Fruit fly (Drosophila melanogaster) whole organism, embryonic: Measurements from ENCODE around the gene CG44000.

Experiments used
- Bteb2 ChIP-seq: fragments of 200-800 bp; sonication (Bioruptor generic); optimal IDR thresholded peaks from 2 replicates; lab custom pipeline; 2016; ENCODE audit warnings: missing biosample characterization, missing genetic modification characterization
- CG10209 ChIP-seq: fragments of 200-800 bp; sonication (Bioruptor generic); optimal IDR thresholded peaks from 3 replicates; lab custom pipeline; 2017; ENCODE audit warnings: missing biosample characterization, mild to moderate bottlenecking, missing genetic modification characterization, missing genetic modification reagents
- CG10431 ChIP-seq: fragments of 200-800 bp; sonication (Bioruptor generic); optimal IDR thresholded peaks from 3 replicates; lab custom pipeline; 2018; ENCODE audit warnings: missing biosample characterization, mild to moderate bottlenecking, missing genetic modification characterization
- CG11085 ChIP-seq: fragments of 200-800 bp; sonication (Bioruptor generic); IDR thresholded peaks from 2 replicates; pipeline ENCODE4 v1.3.6; 2022; ENCODE audit warnings: missing biosample characterization, missing genetic modification characterization
- CG11456 ChIP-seq: fragments of 200-800 bp; sonication (Bioruptor generic); IDR thresholded peaks from 3 replicates; pipeline ENCODE4 v1.3.6; 2022; ENCODE audit warnings: missing biosample characterization, missing genetic modification characterization
- CG11695 ChIP-seq: fragments of 200-800 bp; sonication (Bioruptor generic); IDR thresholded peaks from 3 replicates; pipeline ENCODE4 v1.3.6; 2022; ENCODE audit warnings: missing biosample characterization, missing genetic modification characterization
- CG14710 ChIP-seq: fragments of 200-800 bp; sonication (Bioruptor generic); optimal IDR thresholded peaks from 3 replicates; lab custom pipeline; 2019; ENCODE audit warnings: missing biosample characterization, mild to moderate bottlenecking, missing genetic modification characterization, moderate library complexity
- CG14965 ChIP-seq: fragments of 200-800 bp; sonication (Bioruptor generic); optimal IDR thresholded peaks from 2 replicates; lab custom pipeline; 2016; ENCODE audit warnings: missing biosample characterization, missing genetic modification characterization, borderline replicate concordance
- CG1529 ChIP-seq: fragments of 200-800 bp; sonication (Bioruptor generic); optimal IDR thresholded peaks from 3 replicates; lab custom pipeline; 2018; ENCODE audit warnings: missing biosample characterization, missing genetic modification characterization
- CG1647 ChIP-seq: fragments of 200-800 bp; sonication (Bioruptor generic); optimal IDR thresholded peaks from 3 replicates; lab custom pipeline; 2016; ENCODE audit warnings: missing biosample characterization, missing genetic modification characterization
- CG17385 ChIP-seq: fragments of 200-800 bp; sonication (Bioruptor generic); optimal IDR thresholded peaks from 3 replicates; lab custom pipeline; 2018; ENCODE audit warnings: missing biosample characterization, mild to moderate bottlenecking, missing genetic modification characterization
- CG2129 ChIP-seq: fragments of 200-800 bp; sonication (Bioruptor generic); IDR thresholded peaks from 2 replicates; pipeline ENCODE4 v1.3.6; 2022; ENCODE audit warnings: missing biosample characterization, missing genetic modification characterization; ENCODE audit not compliant: partially characterized antibody
- CG2678 ChIP-seq: fragments of 200-800 bp; sonication (Bioruptor generic); optimal IDR thresholded peaks from 3 replicates; lab custom pipeline; 2019; ENCODE audit warnings: missing biosample characterization, mild to moderate bottlenecking, missing genetic modification characterization, moderate library complexity
- CG34224 ChIP-seq: fragments of 200-800 bp; sonication (Bioruptor generic); IDR thresholded peaks from 3 replicates; pipeline ENCODE4 v1.3.6; 2022; ENCODE audit warnings: missing biosample characterization, missing genetic modification characterization; ENCODE audit not compliant: partially characterized antibody
- CG34376 ChIP-seq: fragments of 200-800 bp; sonication (Bioruptor generic); optimal IDR thresholded peaks from 2 replicates; lab custom pipeline; 2018; ENCODE audit warnings: missing biosample characterization, mild to moderate bottlenecking, missing genetic modification characterization
- CG4328 ChIP-seq: fragments of 200-800 bp; sonication (Bioruptor generic); optimal IDR thresholded peaks from 3 replicates; lab custom pipeline; 2017; ENCODE audit warnings: missing biosample characterization, missing genetic modification reagents, missing genetic modification characterization
- CG4360 ChIP-seq: fragments of 200-800 bp; sonication (Bioruptor generic); IDR thresholded peaks from 2 replicates; pipeline ENCODE4 v1.3.6; 2022; ENCODE audit warnings: missing biosample characterization, missing genetic modification characterization
- CG5245 ChIP-seq: fragments of 200-800 bp; sonication (Bioruptor generic); optimal IDR thresholded peaks from 3 replicates; lab custom pipeline; 2016; ENCODE audit warnings: missing biosample characterization, missing genetic modification characterization
- CG7357 ChIP-seq: fragments of 200-800 bp; sonication (Bioruptor generic); IDR thresholded peaks from 3 replicates; pipeline ENCODE4 v1.3.6; 2022; ENCODE audit warnings: missing biosample characterization, missing genetic modification characterization
- CG9876 ChIP-seq: fragments of 200-800 bp; sonication (Bioruptor generic); optimal IDR thresholded peaks from 2 replicates; lab custom pipeline; 2016; ENCODE audit warnings: missing biosample characterization, missing genetic modification characterization
- Dll ChIP-seq: fragments of 200-800 bp; sonication (Bioruptor generic); IDR thresholded peaks from 4 replicates; pipeline ENCODE4 v1.3.6; 2022; ENCODE audit warnings: missing biosample characterization, missing genetic modification characterization; ENCODE audit not compliant: partially characterized antibody
- Doc3 ChIP-seq: fragments of 200-800 bp; sonication (Bioruptor generic); IDR thresholded peaks from 3 replicates; pipeline ENCODE4 v1.3.6; 2022; ENCODE audit warnings: missing biosample characterization, missing genetic modification characterization; ENCODE audit not compliant: partially characterized antibody
- Fer1 ChIP-seq: fragments of 200-800 bp; sonication (Bioruptor generic); optimal IDR thresholded peaks from 2 replicates; lab custom pipeline; 2017; ENCODE audit warnings: missing biosample characterization, mild to moderate bottlenecking, missing genetic modification characterization
- HLH3B ChIP-seq: fragments of 200-800 bp; sonication (Bioruptor generic); IDR thresholded peaks from 2 replicates; pipeline ENCODE4 v1.3.6; 2022; ENCODE audit warnings: missing biosample characterization, missing genetic modification characterization
- Hr51 ChIP-seq, 2 experiments: fragments of 200-800 bp; sonication (Bioruptor generic); optimal IDR thresholded peaks; 2 replicates in 1 of 2; 3 replicates in 1 of 2; lab custom pipeline; 2016 to 2018; ENCODE audit warnings: missing biosample characterization in 2 of 2, missing genetic modification characterization in 2 of 2, mild to moderate bottlenecking in 1 of 2, moderate library complexity in 1 of 2
- Jarid2 ChIP-seq: fragments of 200-800 bp; sonication (Bioruptor generic); optimal IDR thresholded peaks from 3 replicates; lab custom pipeline; 2017; ENCODE audit warnings: mild to moderate bottlenecking, missing biosample characterization, missing genetic modification reagents, missing genetic modification characterization
- Med ChIP-seq: fragments of 200-800 bp; sonication (Bioruptor generic); peaks from one replicate; lab custom pipeline; 2016; ENCODE audit warnings: missing biosample characterization, missing genetic modification characterization, mild to moderate bottlenecking, inconsistent platforms, moderate library complexity
- Ptx1 ChIP-seq: fragments of 200-800 bp; sonication (Bioruptor generic); IDR thresholded peaks from 2 replicates; pipeline ENCODE4 v1.3.6; 2022; ENCODE audit warnings: missing biosample characterization, missing genetic modification characterization
- Ravus ChIP-seq: fragments of 200-800 bp; sonication (Bioruptor generic); IDR thresholded peaks from 2 replicates; pipeline ENCODE4 v1.3.6; 2022; ENCODE audit warnings: missing biosample characterization, missing genetic modification characterization
- Six4 ChIP-seq: fragments of 200-800 bp; sonication (Bioruptor generic); optimal IDR thresholded peaks from 2 replicates; lab custom pipeline; 2016; ENCODE audit warnings: missing biosample characterization, missing genetic modification characterization
- Stat92E ChIP-seq, 3 experiments: fragments of >200 bp in 2 of 3; fragments of 200-800 bp in 1 of 3; sonication (Bioruptor generic) in 1 of 3; optimal IDR thresholded peaks; 2 replicates each; lab custom pipeline; 2017 to 2019; ENCODE audit warnings: missing biosample characterization in 3 of 3, missing genetic modification characterization in 3 of 3, mild to moderate bottlenecking in 1 of 3, moderate library complexity in 1 of 3
- Xrp1 ChIP-seq: fragments of 200-800 bp; sonication (Bioruptor generic); IDR thresholded peaks from 2 replicates; pipeline ENCODE4 v1.3.6; 2022; ENCODE audit warnings: missing biosample characterization, missing genetic modification characterization
- az2 ChIP-seq: fragments of 200-800 bp; sonication (Bioruptor generic); optimal IDR thresholded peaks from 3 replicates; lab custom pipeline; 2016; ENCODE audit warnings: missing biosample characterization, missing genetic modification characterization
- bigmax ChIP-seq: fragments of 200-800 bp; sonication (Bioruptor generic); optimal IDR thresholded peaks from 2 replicates; lab custom pipeline; 2018; ENCODE audit warnings: missing biosample characterization, mild to moderate bottlenecking, missing genetic modification characterization
- ci ChIP-seq: fragments of 200-800 bp; sonication (Bioruptor generic); IDR thresholded peaks from 3 replicates; pipeline ENCODE4 v1.3.6; 2022; ENCODE audit warnings: missing biosample characterization, missing genetic modification characterization
- crol ChIP-seq: fragments of 200-800 bp; sonication (Bioruptor generic); IDR thresholded peaks from 2 replicates; pipeline ENCODE4 v1.3.6; 2022; ENCODE audit warnings: missing biosample characterization, missing genetic modification characterization
- fd3F ChIP-seq: fragments of 200-800 bp; sonication (Bioruptor generic); optimal IDR thresholded peaks from 2 replicates; lab custom pipeline; 2018; ENCODE audit warnings: missing biosample characterization, mild to moderate bottlenecking, missing genetic modification characterization, moderate library complexity
- fd96Cb ChIP-seq: fragments of 200-800 bp; sonication (Bioruptor generic); optimal IDR thresholded peaks from 2 replicates; lab custom pipeline; 2018; ENCODE audit warnings: missing biosample characterization, mild to moderate bottlenecking, missing genetic modification characterization, moderate library complexity
- kni ChIP-seq: fragments of 200-800 bp; sonication (Bioruptor generic); optimal IDR thresholded peaks from 3 replicates; lab custom pipeline; 2017; ENCODE audit warnings: mild to moderate bottlenecking, missing biosample characterization, missing genetic modification reagents, missing genetic modification characterization
- nau ChIP-seq: fragments of 200-800 bp; sonication (Bioruptor generic); optimal IDR thresholded peaks from 3 replicates; lab custom pipeline; 2017; ENCODE audit warnings: missing biosample characterization, mild to moderate bottlenecking, missing genetic modification characterization, missing genetic modification reagents
- pan ChIP-seq, 4 experiments: fragments of >200 bp in 3 of 4; fragments of 200-800 bp in 1 of 4; sonication (Bioruptor generic) in 1 of 4; optimal IDR thresholded peaks in 3 of 4; IDR thresholded peaks in 1 of 4; 2 replicates each; pipeline versions ENCODE4 v1.3.6 to Lab custom; 2017 to 2022; ENCODE audit warnings: missing biosample characterization in 2 of 4, missing genetic modification characterization in 2 of 4, mixed read lengths in 1 of 4
- peb ChIP-seq: fragments of 200-800 bp; sonication (Bioruptor generic); IDR thresholded peaks from 2 replicates; pipeline ENCODE4 v1.3.6; 2022; ENCODE audit warnings: missing biosample characterization, missing genetic modification characterization
- pho ChIP-seq: fragments of 200-800 bp; sonication (Bioruptor generic); optimal IDR thresholded peaks from 2 replicates; lab custom pipeline; 2016; ENCODE audit warnings: missing biosample characterization, missing genetic modification characterization
- prd ChIP-seq, 3 experiments: fragments of >200 bp in 2 of 3; fragments of 200-800 bp in 1 of 3; sonication (Bioruptor generic) in 1 of 3; optimal IDR thresholded peaks in 2 of 3; IDR thresholded peaks in 1 of 3; 2 replicates in 2 of 3; 3 replicates in 1 of 3; pipeline versions ENCODE4 v1.3.6 to Lab custom; 2017 to 2022; ENCODE audit warnings: missing biosample characterization in 1 of 3, missing genetic modification characterization in 1 of 3
- slbo ChIP-seq: fragments of 200-800 bp; sonication (Bioruptor generic); IDR thresholded peaks from 2 replicates; pipeline ENCODE4 v1.3.6; 2022; ENCODE audit warnings: missing biosample characterization, missing genetic modification characterization
- tio ChIP-seq: fragments of 200-800 bp; sonication (Bioruptor generic); optimal IDR thresholded peaks from 2 replicates; lab custom pipeline; 2017; ENCODE audit warnings: missing biosample characterization, missing genetic modification characterization, inconsistent platforms
- toy ChIP-seq: fragments of 200-800 bp; sonication (Bioruptor generic); IDR thresholded peaks from 2 replicates; pipeline ENCODE4 v1.3.6; 2022; ENCODE audit warnings: missing biosample characterization, missing genetic modification characterization

The CG44000 gene

DNA sequence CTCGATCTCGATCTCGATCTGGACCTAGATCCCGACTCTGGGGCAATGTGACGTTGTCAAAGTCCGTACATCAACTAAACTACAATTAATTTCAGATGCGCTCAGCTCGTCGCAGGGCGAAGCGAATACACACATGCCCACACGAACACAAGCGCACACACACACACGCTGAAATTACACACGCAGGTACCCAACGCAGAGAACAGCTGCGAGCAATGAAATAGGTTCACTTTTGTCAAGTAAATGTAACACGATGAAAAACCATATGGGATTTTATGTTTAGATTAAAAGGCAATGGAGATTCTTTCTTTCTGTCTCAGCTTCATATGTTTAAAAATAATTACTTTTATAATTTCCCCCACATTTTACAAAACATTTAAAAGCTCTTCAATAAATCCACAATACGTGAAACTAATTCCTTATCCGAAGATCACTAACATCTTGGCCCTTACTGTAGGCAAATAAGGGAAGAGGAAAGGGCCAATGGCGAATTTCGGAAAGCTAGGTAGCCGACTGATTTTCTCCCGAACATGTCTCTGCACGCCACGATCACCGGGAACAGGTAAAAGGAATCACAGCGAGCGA lies 42.7 kb upstream of the CG44000 start (continued):
- peak; percentile 85 for TF ChIP-seq tio (GFP tag; lab: Kevin White, UChicago)
- TF ChIP-seq fd96Cb (tag; lab: Kevin White, UChicago) = peak; percentile 80
- TF ChIP-seq slbo (GFP tag; lab: Robert Waterston, UW) = peak; percentile 86
- TF ChIP-seq CG11085 = 0 out of 2 replicates have a peak, but pooled peaks have one; percentile 20
- TF ChIP-seq pan (optimal IDR thresholded peaks at IDR 0.05; lab: Kevin White, UChicago) = no peak
- peak in 1 of 2 experiments; percentile 82 for TF ChIP-seq pan (GFP tag; optimal IDR thresholded peaks at IDR 0.05 in 1 of 2, IDR thresholded peaks at IDR 0.05 in 1 of 2)
- TF ChIP-seq CG9876 (GFP tag; lab: Kevin White, UChicago) = peak; percentile 49
- TF ChIP-seq ci (GFP tag; lab: Robert Waterston, UW) = peak; percentile 84
- TF ChIP-seq CG5245 (GFP tag; lab: Kevin White, UChicago) = peak; percentile 56
- TF ChIP-seq peb (GFP tag; lab: Robert Waterston, UW) = peak; percentile 78
- TF ChIP-seq Six4 (GFP tag; lab: Kevin White, UChicago) = peak; percentile 71
- peak; percentile 83 for TF ChIP-seq Ptx1
- peak; percentile 78 for TF ChIP-seq CG17385 (GFP tag; lab: Kevin White, UChicago)
- peak; percentile 48 for TF ChIP-seq pho
- TF ChIP-seq nau (GFP tag; lab: Kevin White, UChicago) = peak; percentile 67
- peak; percentile 61 for TF ChIP-seq CG1647
- peak; percentile 77 for TF ChIP-seq az2 (GFP tag; lab: Kevin White, UChicago)
- peak; percentile 78 for TF ChIP-seq kni (GFP tag; lab: Kevin White, UChicago)
- TF ChIP-seq CG7357 = peak; percentile 72
- TF ChIP-seq Bteb2 (GFP tag; lab: Kevin White, UChicago) = peak; percentile 59
- TF ChIP-seq CG14710 (tag; lab: Kevin White, UChicago) = peak; percentile 87
- TF ChIP-seq CG34224 = no peak
- peak; percentile 86 for TF ChIP-seq CG11695
- peak; percentile 90 for TF ChIP-seq CG2678 (tag; lab: Kevin White, UChicago)
- peak; percentile 53 for TF ChIP-seq Ravus (GFP tag; lab: Robert Waterston, UW)
- no peak for TF ChIP-seq bigmax
- TF ChIP-seq CG14965 = no peak
- TF ChIP-seq Dll (GFP tag; lab: Robert Waterston, UW) = no peak
- TF ChIP-seq CG4328 = peak; percentile 67
- peak; percentile 23 to 87 for TF ChIP-seq Hr51 (GFP tag; optimal IDR thresholded peaks at IDR 0.05; lab: Kevin White, UChicago)
- TF ChIP-seq toy (GFP tag; lab: Robert Waterston, UW) = 0 out of 2 replicates have a peak, but pooled peaks have one; percentile 53
- 0 out of 3 replicates have a peak, but pooled peaks have one; percentile 64 for TF ChIP-seq CG11456
- peak; percentile 86 for TF ChIP-seq Fer1
- no peak for TF ChIP-seq Doc3 (GFP tag; lab: Robert Waterston, UW)
- peak; percentile 66 for TF ChIP-seq CG10431
- no peak for TF ChIP-seq CG2129 (GFP tag; lab: Robert Waterston, UW)
- TF ChIP-seq Med (GFP tag; lab: Kevin White, UChicago) = peak; percentile 95
- TF ChIP-seq CG34376 (GFP tag; lab: Kevin White, UChicago) = peak; percentile 75
- peak; percentile 83 for TF ChIP-seq CG1529 (GFP tag; lab: Kevin White, UChicago)
- peak; percentile 69 for TF ChIP-seq fd3F (GFP tag; lab: Kevin White, UChicago)
- TF ChIP-seq prd (optimal IDR thresholded peaks at IDR 0.05; lab: Kevin White, UChicago) = no peak
- peak; percentile 86 for TF ChIP-seq prd (GFP tag; IDR thresholded peaks at IDR 0.05; lab: Robert Waterston, UW)
- TF ChIP-seq crol (GFP tag; lab: Robert Waterston, UW) = no peak
- peak in 1 of 3 experiments; percentile 57 for TF ChIP-seq Stat92E (GFP tag; optimal IDR thresholded peaks at IDR 0.05; lab: Kevin White, UChicago)
- TF ChIP-seq HLH3B (GFP tag; lab: Robert Waterston, UW) = peak; percentile 84
- TF ChIP-seq Jarid2 (GFP tag; lab: Kevin White, UChicago) = peak; percentile 52
- peak; percentile 83 for TF ChIP-seq CG10209 (GFP tag; lab: Kevin White, UChicago)
- 0 out of 2 replicates have a peak, but pooled peaks have one; percentile 32 for TF ChIP-seq CG4360 (GFP tag; lab: Robert Waterston, UW)
- peak; percentile 92 for TF ChIP-seq Xrp1 (GFP tag; lab: Robert Waterston, UW)
